Worm (Caenorhabditis elegans) whole organism, L3 larva: ENCODE measurements around the gene Y57G11B.6.

ENCODE experiments used
- ZK546.5 ChIP-seq: sonication (generic microtip); optimal IDR thresholded peaks from 2 replicates; lab custom pipeline; 2017; ENCODE audit warnings: missing biosample characterization, missing genetic modification characterization
- elt-3 ChIP-seq, 3 experiments: fragments of 150-350 bp in 1 of 3; sonication (generic microtip) in 2 of 3; optimal IDR thresholded peaks; 2 replicates in 2 of 3; 4 replicates in 1 of 3; lab custom pipeline; 2014 to 2017; ENCODE audit warnings: missing biosample characterization in 3 of 3, missing genetic modification characterization in 3 of 3
- fkh-10 ChIP-seq: sonication (generic microtip); optimal IDR thresholded peaks from 2 replicates; lab custom pipeline; 2017; ENCODE audit warnings: missing biosample characterization, missing genetic modification reagents, missing genetic modification characterization
- fos-1 ChIP-seq: fragments of 150-350 bp; optimal IDR thresholded peaks from 2 replicates; lab custom pipeline; 2014; ENCODE audit warnings: missing biosample characterization, missing genetic modification characterization
- lin-15B ChIP-seq: fragments of 150-350 bp; optimal IDR thresholded peaks from 2 replicates; lab custom pipeline; 2014; ENCODE audit warnings: missing biosample characterization, missing genetic modification characterization
- mdl-1 ChIP-seq: fragments of 150-350 bp; optimal IDR thresholded peaks from 2 replicates; lab custom pipeline; 2014; ENCODE audit warnings: missing biosample characterization, missing genetic modification characterization
- nfya-1 ChIP-seq: sonication (generic microtip); optimal IDR thresholded peaks from 2 replicates; lab custom pipeline; 2017; ENCODE audit warnings: missing genetic modification characterization, mild to moderate bottlenecking, missing compliant biosample characterization, antibody characterized with exemption, moderate library complexity; ENCODE audit not compliant: insufficient read depth
- nhr-12 ChIP-seq: fragments of 150-350 bp; optimal IDR thresholded peaks from 2 replicates; lab custom pipeline; 2014; ENCODE audit warnings: missing biosample characterization, missing genetic modification characterization
- sea-2 ChIP-seq: fragments of 150-350 bp; sonication (generic microtip); optimal IDR thresholded peaks from 4 replicates; lab custom pipeline; 2014; ENCODE audit warnings: missing biosample characterization, missing genetic modification reagents, missing genetic modification characterization
- unc-62 ChIP-seq: fragments of 150-350 bp; sonication (generic microtip); optimal IDR thresholded peaks from 4 replicates; lab custom pipeline; 2014; ENCODE audit warnings: missing biosample characterization, missing genetic modification reagents, missing genetic modification characterization

ce11 chrIV:14506042-14506441 lies 48.6 kb downstream of the Y57G11B.6 start:
- TF ChIP-seq lin-15B (tag; lab: Kevin White, UChicago) (no peak), ZK546.5 (tag; lab: Kevin White, UChicago) (no peak), nfya-1 (tag; lab: Kevin White, UChicago) (no peak), fos-1 (tag; lab: Kevin White, UChicago) (no peak), mdl-1 (no peak), unc-62 (GFP tag; lab: Kevin White, UChicago) (no peak), sea-2 (GFP tag; lab: Kevin White, UChicago) (no peak), nhr-12 (tag; lab: Kevin White, UChicago) (no peak), fkh-10 (GFP tag; lab: Kevin White, UChicago) (no peak), elt-3 (tag; optimal IDR thresholded peaks at IDR 0.05; lab: Kevin White, UChicago) (no peak)
